Fruit fly (Drosophila melanogaster) whole organism, embryonic: ENCODE results near the gene CG31551.

ENCODE experiments used
- Abd-B ChIP-seq: fragments of 200-800 bp; sonication (Bioruptor generic); optimal IDR thresholded peaks from 2 replicates; lab custom pipeline; 2018; ENCODE audit warnings: missing biosample characterization, mild to moderate bottlenecking, missing genetic modification characterization, moderate library complexity
- Asciz ChIP-seq: fragments of 200-800 bp; sonication (Bioruptor generic); optimal IDR thresholded peaks from 2 replicates; lab custom pipeline; 2017; ENCODE audit warnings: missing biosample characterization, mild to moderate bottlenecking, missing genetic modification characterization, missing genetic modification reagents
- BEAF-32 ChIP-seq: fragments of 200-800 bp; sonication (Bioruptor generic); optimal IDR thresholded peaks from 3 replicates; lab custom pipeline; 2017; ENCODE audit warnings: missing biosample characterization, missing genetic modification characterization, mild to moderate bottlenecking, moderate library complexity, missing genetic modification reagents
- CG10209 ChIP-seq: fragments of 200-800 bp; sonication (Bioruptor generic); optimal IDR thresholded peaks from 3 replicates; lab custom pipeline; 2017; ENCODE audit warnings: missing biosample characterization, mild to moderate bottlenecking, missing genetic modification characterization, missing genetic modification reagents
- CG10979 ChIP-seq: fragments of 200-800 bp; sonication (Bioruptor generic); optimal IDR thresholded peaks from 2 replicates; lab custom pipeline; 2018; ENCODE audit warnings: missing biosample characterization, mild to moderate bottlenecking, missing genetic modification characterization, moderate library complexity
- CG11093 ChIP-seq: fragments of 200-800 bp; sonication (Bioruptor generic); IDR thresholded peaks from 3 replicates; pipeline ENCODE4 v1.3.6; 2022; ENCODE audit warnings: missing biosample characterization, missing genetic modification characterization
- CG12104 ChIP-seq: fragments of 200-800 bp; sonication (Bioruptor generic); optimal IDR thresholded peaks from 3 replicates; lab custom pipeline; 2016; ENCODE audit warnings: missing biosample characterization, missing genetic modification characterization
- CG15479 ChIP-seq: fragments of 200-800 bp; sonication (Bioruptor generic); optimal IDR thresholded peaks from 3 replicates; lab custom pipeline; 2019; ENCODE audit warnings: missing biosample characterization, mild to moderate bottlenecking, missing genetic modification characterization, moderate library complexity
- CG15514 ChIP-seq: fragments of 200-800 bp; sonication (Bioruptor generic); optimal IDR thresholded peaks from 3 replicates; lab custom pipeline; 2017; ENCODE audit warnings: missing biosample characterization, missing genetic modification characterization, mild to moderate bottlenecking, moderate library complexity, missing genetic modification reagents
- CG17912 ChIP-seq: fragments of 200-800 bp; sonication (Bioruptor generic); optimal IDR thresholded peaks from 2 replicates; lab custom pipeline; 2018; ENCODE audit warnings: missing biosample characterization, mild to moderate bottlenecking, missing genetic modification characterization
- CG2129 ChIP-seq: fragments of 200-800 bp; sonication (Bioruptor generic); IDR thresholded peaks from 2 replicates; pipeline ENCODE4 v1.3.6; 2022; ENCODE audit warnings: missing biosample characterization, missing genetic modification characterization; ENCODE audit not compliant: partially characterized antibody
- CG2202 ChIP-seq: fragments of 200-800 bp; sonication (Bioruptor generic); optimal IDR thresholded peaks from 2 replicates; lab custom pipeline; 2018; ENCODE audit warnings: missing biosample characterization, mild to moderate bottlenecking, missing genetic modification characterization
- CG31388 ChIP-seq: fragments of 200-800 bp; sonication (Bioruptor generic); optimal IDR thresholded peaks from 2 replicates; lab custom pipeline; 2016; ENCODE audit warnings: missing biosample characterization, missing genetic modification characterization
- CG3163 ChIP-seq: fragments of 200-800 bp; sonication (Bioruptor generic); optimal IDR thresholded peaks from 3 replicates; lab custom pipeline; 2016; ENCODE audit warnings: missing biosample characterization, missing genetic modification characterization
- CG33557 ChIP-seq: fragments of 200-800 bp; sonication (Bioruptor generic); optimal IDR thresholded peaks from 2 replicates; lab custom pipeline; 2019; ENCODE audit warnings: missing biosample characterization, mild to moderate bottlenecking, missing genetic modification characterization, moderate library complexity
- CG3838 ChIP-seq: fragments of 200-800 bp; sonication (Bioruptor generic); optimal IDR thresholded peaks from 3 replicates; lab custom pipeline; 2016; ENCODE audit warnings: missing biosample characterization, missing genetic modification characterization
- CG5180 ChIP-seq: fragments of 200-800 bp; sonication (Bioruptor generic); optimal IDR thresholded peaks from 3 replicates; lab custom pipeline; 2017; ENCODE audit warnings: missing biosample characterization, missing genetic modification characterization, mild to moderate bottlenecking, moderate library complexity, missing genetic modification reagents
- CG6254 ChIP-seq: fragments of 200-800 bp; sonication (Bioruptor generic); optimal IDR thresholded peaks from 3 replicates; lab custom pipeline; 2017; ENCODE audit warnings: mild to moderate bottlenecking, missing biosample characterization, missing genetic modification reagents, missing genetic modification characterization
- CG6272 ChIP-seq: fragments of 200-800 bp; sonication (Bioruptor generic); IDR thresholded peaks from 2 replicates; pipeline ENCODE4 v1.3.6; 2022; ENCODE audit warnings: missing biosample characterization, missing genetic modification characterization
- CG6654 ChIP-seq: fragments of 200-800 bp; sonication (Bioruptor generic); optimal IDR thresholded peaks from 2 replicates; lab custom pipeline; 2017; ENCODE audit warnings: missing biosample characterization, mild to moderate bottlenecking, missing genetic modification characterization
- CG7987 ChIP-seq: fragments of 200-800 bp; sonication (Bioruptor generic); optimal IDR thresholded peaks from 2 replicates; lab custom pipeline; 2018; ENCODE audit warnings: missing biosample characterization, mild to moderate bottlenecking, missing genetic modification characterization, moderate library complexity
- CG8388 ChIP-seq: fragments of 200-800 bp; sonication (Bioruptor generic); optimal IDR thresholded peaks from 2 replicates; lab custom pipeline; 2019; ENCODE audit warnings: missing biosample characterization, mild to moderate bottlenecking, missing genetic modification characterization, moderate library complexity
- CG9727 ChIP-seq: fragments of 200-800 bp; sonication (Bioruptor generic); optimal IDR thresholded peaks from 3 replicates; lab custom pipeline; 2017; ENCODE audit warnings: missing biosample characterization, mild to moderate bottlenecking, missing genetic modification characterization
- E2f1 ChIP-seq: fragments of 200-800 bp; sonication (Bioruptor generic); IDR thresholded peaks from 2 replicates; pipeline ENCODE4 v1.3.6; 2022; ENCODE audit warnings: missing biosample characterization, missing genetic modification characterization
- Ets97D ChIP-seq: fragments of 200-800 bp; sonication (Bioruptor generic); optimal IDR thresholded peaks from 3 replicates; lab custom pipeline; 2016; ENCODE audit warnings: missing biosample characterization, missing genetic modification characterization
- Fer1 ChIP-seq: fragments of 200-800 bp; sonication (Bioruptor generic); optimal IDR thresholded peaks from 2 replicates; lab custom pipeline; 2017; ENCODE audit warnings: missing biosample characterization, mild to moderate bottlenecking, missing genetic modification characterization
- H2.0 ChIP-seq: fragments of 200-800 bp; sonication (Bioruptor generic); IDR thresholded peaks from 2 replicates; pipeline ENCODE4 v1.3.6; 2022; ENCODE audit warnings: missing biosample characterization, missing genetic modification characterization
- NfI ChIP-seq: fragments of 200-800 bp; sonication (Bioruptor generic); optimal IDR thresholded peaks from 3 replicates; lab custom pipeline; 2018; ENCODE audit warnings: missing biosample characterization, mild to moderate bottlenecking, missing genetic modification characterization, moderate library complexity
- Sry-β ChIP-seq: fragments of 200-800 bp; sonication (Bioruptor generic); optimal IDR thresholded peaks from 2 replicates; lab custom pipeline; 2018; ENCODE audit warnings: missing biosample characterization, mild to moderate bottlenecking, missing genetic modification characterization, moderate library complexity
- YL-1 ChIP-seq: fragments of 200-800 bp; sonication (Bioruptor generic); optimal IDR thresholded peaks from 3 replicates; lab custom pipeline; 2017; ENCODE audit warnings: missing biosample characterization, mild to moderate bottlenecking, missing genetic modification characterization
- abd-A ChIP-seq: fragments of 200-800 bp; sonication (Bioruptor generic); optimal IDR thresholded peaks from 3 replicates; lab custom pipeline; 2019; ENCODE audit warnings: missing biosample characterization, mild to moderate bottlenecking, missing genetic modification characterization, moderate library complexity
- caup ChIP-seq: fragments of 200-800 bp; sonication (Bioruptor generic); optimal IDR thresholded peaks from 3 replicates; lab custom pipeline; 2017; ENCODE audit warnings: missing biosample characterization, mild to moderate bottlenecking, missing genetic modification characterization, moderate library complexity; ENCODE audit not compliant: severe bottlenecking
- corto ChIP-seq: fragments of 200-800 bp; sonication (Bioruptor generic); optimal IDR thresholded peaks from 2 replicates; lab custom pipeline; 2016; ENCODE audit warnings: missing biosample characterization, mild to moderate bottlenecking, missing genetic modification characterization, moderate library complexity
- fd102C ChIP-seq: fragments of 200-800 bp; sonication (Bioruptor generic); optimal IDR thresholded peaks from 2 replicates; lab custom pipeline; 2018; ENCODE audit warnings: missing biosample characterization, mild to moderate bottlenecking, missing genetic modification characterization, moderate library complexity
- fd3F ChIP-seq: fragments of 200-800 bp; sonication (Bioruptor generic); optimal IDR thresholded peaks from 2 replicates; lab custom pipeline; 2018; ENCODE audit warnings: missing biosample characterization, mild to moderate bottlenecking, missing genetic modification characterization, moderate library complexity
- ftz-f1 ChIP-seq: fragments of 200-800 bp; sonication (Bioruptor generic); optimal IDR thresholded peaks from 2 replicates; lab custom pipeline; 2016; ENCODE audit warnings: missing biosample characterization, missing genetic modification characterization
- ham ChIP-seq: fragments of 200-800 bp; sonication (Bioruptor generic); IDR thresholded peaks from 2 replicates; pipeline ENCODE4 v1.3.6; 2022; ENCODE audit warnings: missing biosample characterization, missing genetic modification characterization
- hkb ChIP-seq, 2 experiments: fragments of 200-800 bp in 1 of 2; fragments of >200 bp in 1 of 2; sonication (Bioruptor generic) in 1 of 2; IDR thresholded peaks in 1 of 2; optimal IDR thresholded peaks in 1 of 2; 2 replicates each; pipeline versions ENCODE4 v1.3.6 to Lab custom; 2017 to 2022; ENCODE audit warnings: missing biosample characterization in 1 of 2, missing genetic modification characterization in 1 of 2
- nerfin-1 ChIP-seq: fragments of 200-800 bp; sonication (Bioruptor generic); optimal IDR thresholded peaks from 3 replicates; lab custom pipeline; 2019; ENCODE audit warnings: missing biosample characterization, mild to moderate bottlenecking, missing genetic modification characterization, moderate library complexity
- oc ChIP-seq: fragments of 200-800 bp; sonication (Bioruptor generic); optimal IDR thresholded peaks from 2 replicates; lab custom pipeline; 2018; ENCODE audit warnings: missing biosample characterization, mild to moderate bottlenecking, missing genetic modification characterization, moderate library complexity
- pita ChIP-seq: fragments of 200-800 bp; sonication (Bioruptor generic); optimal IDR thresholded peaks from 2 replicates; lab custom pipeline; 2017; ENCODE audit warnings: missing biosample characterization, mild to moderate bottlenecking, missing genetic modification characterization
- row ChIP-seq: fragments of 200-800 bp; sonication (Bioruptor generic); IDR thresholded peaks from 3 replicates; pipeline ENCODE4 v1.3.6; 2022; ENCODE audit warnings: missing biosample characterization, missing genetic modification characterization
- run ChIP-seq: fragments of 200-800 bp; sonication (Bioruptor generic); optimal IDR thresholded peaks from 3 replicates; lab custom pipeline; 2018; ENCODE audit warnings: missing biosample characterization, mild to moderate bottlenecking, missing genetic modification characterization
- tll ChIP-seq, 2 experiments: fragments of 200-800 bp in 1 of 2; fragments of >200 bp in 1 of 2; sonication (Bioruptor generic) in 1 of 2; optimal IDR thresholded peaks; 2 replicates each; lab custom pipeline; 2017 to 2019; ENCODE audit warnings: missing biosample characterization in 2 of 2, missing genetic modification characterization in 2 of 2, mild to moderate bottlenecking in 1 of 2, moderate library complexity in 1 of 2
- tna ChIP-seq: fragments of 200-800 bp; sonication (Bioruptor generic); IDR thresholded peaks from 2 replicates; pipeline ENCODE4 v1.3.6; 2022; ENCODE audit warnings: missing biosample characterization, missing genetic modification characterization; ENCODE audit not compliant: partially characterized antibody
- vnd ChIP-seq: fragments of 200-800 bp; sonication (Bioruptor generic); IDR thresholded peaks from 3 replicates; pipeline ENCODE4 v1.3.6; 2022; ENCODE audit warnings: missing biosample characterization, missing genetic modification characterization; ENCODE audit not compliant: partially characterized antibody

CG31551 gene

dm6 chr3R:5668928-5669739 is 41.5 kb downstream of the CG31551 start, which contains the start of the genes Xe7 and Atg17 (continued):
- TF ChIP-seq CG11093 (GFP tag; lab: Robert Waterston, UW) (peak; percentile 94), row (peak; percentile 95), fd102C (GFP tag; lab: Kevin White, UChicago) (peak; percentile 13), NfI (peak; percentile 95), vnd (GFP tag; lab: Robert Waterston, UW) (peak; percentile 58; the same call in 2 of the 3 replicates), CG12104 (peak; percentile 92), pita (GFP tag; lab: Kevin White, UChicago) (no peak), Sry-β (GFP tag; lab: Kevin White, UChicago) (no peak), CG2129 (GFP tag; lab: Robert Waterston, UW) (peak; percentile 37; the same call in 1 of the 2 replicates), Asciz (peak; percentile 24), run (peak; percentile 55), abd-A (tag; lab: Kevin White, UChicago) (no peak), hkb (optimal IDR thresholded peaks at IDR 0.05; lab: Kevin White, UChicago) (peak; percentile 76), hkb (GFP tag; IDR thresholded peaks at IDR 0.05; lab: Robert Waterston, UW) (peak; percentile 74), CG5180 (GFP tag; lab: Kevin White, UChicago) (no peak), oc (tag; lab: Kevin White, UChicago) (no peak), E2f1 (GFP tag; lab: Robert Waterston, UW) (peak; percentile 90), CG6272 (GFP tag; lab: Robert Waterston, UW) (peak; percentile 95), corto (peak; percentile 64), CG6654 (GFP tag; lab: Kevin White, UChicago) (peak; percentile 72), CG15514 (GFP tag; lab: Kevin White, UChicago) (peak; percentile 85), Ets97D (GFP tag; lab: Kevin White, UChicago) (peak; percentile 79), nerfin-1 (tag; lab: Kevin White, UChicago) (peak; percentile 82), CG7987 (GFP tag; lab: Kevin White, UChicago) (peak; percentile 62), tna (GFP tag; lab: Robert Waterston, UW) (no peak), CG2202 (tag; lab: Kevin White, UChicago) (peak; percentile 67), ham (GFP tag; lab: Robert Waterston, UW) (peak; percentile 82), CG10979 (tag; lab: Kevin White, UChicago) (peak; percentile 80), CG8388 (GFP tag; lab: Kevin White, UChicago) (peak; percentile 85), CG10209 (GFP tag; lab: Kevin White, UChicago) (peak; percentile 92), H2.0 (GFP tag; lab: Robert Waterston, UW) (peak; percentile 88), CG31388 (GFP tag; lab: Kevin White, UChicago) (peak; percentile 86), caup (GFP tag; lab: Kevin White, UChicago) (peak; percentile 85), YL-1 (peak; percentile 72), fd3F (GFP tag; lab: Kevin White, UChicago) (peak; percentile 94), Fer1 (GFP tag; lab: Kevin White, UChicago) (peak; percentile 83), CG17912 (GFP tag; lab: Kevin White, UChicago) (peak; percentile 62), BEAF-32 (GFP tag; lab: Kevin White, UChicago) (peak; percentile 92), CG15479 (no peak), tll (GFP tag; optimal IDR thresholded peaks at IDR 0.05; lab: Kevin White, UChicago) (peak; percentile 48), ftz-f1 (GFP tag; lab: Kevin White, UChicago) (peak; percentile 68), Abd-B (GFP tag; lab: Kevin White, UChicago) (peak; percentile 96), CG6254 (peak; percentile 41), CG9727 (GFP tag; lab: Kevin White, UChicago) (peak; percentile 91), CG3163 (GFP tag; lab: Kevin White, UChicago) (peak; percentile 42), CG33557 (GFP tag; lab: Kevin White, UChicago) (peak; percentile 90), CG3838 (GFP tag; lab: Kevin White, UChicago) (peak; percentile 66)
